Worm (Caenorhabditis elegans) whole organism, early embryonic: ENCODE measurements around the gene F47B8.5.

ENCODE experiments used
- B0310.2 ChIP-seq: sonication (generic microtip); optimal IDR thresholded peaks from 2 replicates; lab custom pipeline; 2016; ENCODE audit warnings: mild to moderate bottlenecking, missing genetic modification characterization, missing compliant biosample characterization
- F13C5.2 ChIP-seq: sonication (generic microtip); optimal IDR thresholded peaks from 2 replicates; lab custom pipeline; 2017; ENCODE audit warnings: mild to moderate bottlenecking, missing genetic modification characterization, inconsistent platforms, missing compliant biosample characterization
- ama-1 ChIP-seq: fragments of 150-350 bp; optimal IDR thresholded peaks from 2 replicates; lab custom pipeline; 2014
- hmg-4 ChIP-seq: fragments of 200-800 bp; sonication (Bioruptor generic); optimal IDR thresholded peaks from 2 replicates; lab custom pipeline; 2018; ENCODE audit warnings: mild to moderate bottlenecking, missing genetic modification characterization, missing compliant biosample characterization
- hnd-1 ChIP-seq: sonication (generic microtip); optimal IDR thresholded peaks from 2 replicates; lab custom pipeline; 2016; ENCODE audit warnings: missing genetic modification characterization, missing compliant biosample characterization
- sea-1 ChIP-seq: fragments of 200-800 bp; sonication (Bioruptor generic); conservative IDR thresholded peaks from 2 replicates; pipeline ENCODE4 v1.3.6; 2022; ENCODE audit warnings: missing genetic modification characterization, missing compliant biosample characterization
- tbx-11 ChIP-seq: fragments of 200-800 bp; sonication (Bioruptor generic); IDR thresholded peaks from 2 replicates; pipeline ENCODE4 v1.3.6; 2022; ENCODE audit warnings: missing genetic modification characterization, missing compliant biosample characterization
- tra-4 ChIP-seq: sonication (generic microtip); optimal IDR thresholded peaks from 2 replicates; lab custom pipeline; 2017; ENCODE audit warnings: missing genetic modification characterization, missing compliant biosample characterization

DNA sequence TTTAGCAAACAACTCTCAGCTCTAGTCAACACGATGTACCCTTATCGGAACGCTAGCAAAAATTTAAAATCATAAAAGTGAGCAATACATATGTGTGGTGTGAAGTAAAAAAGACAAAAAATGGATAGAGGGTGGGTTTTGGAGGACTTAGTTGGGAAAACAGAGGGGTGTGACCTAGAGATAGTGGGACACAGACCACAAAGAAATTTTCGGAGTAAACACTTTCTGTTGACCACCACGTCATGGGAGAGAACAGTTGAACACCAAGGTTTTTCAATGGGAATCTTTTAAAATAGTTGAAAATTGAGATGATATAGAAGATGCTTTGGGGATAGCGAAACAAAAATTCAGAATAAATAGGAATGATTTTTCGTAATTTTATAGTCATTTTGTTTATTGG lies 10.5 kb downstream of the F47B8.5 start:
- no peak for TF ChIP-seq tbx-11
- no peak for TF ChIP-seq hmg-4 (GFP tag; lab: Kevin White, UChicago)
- TF ChIP-seq hnd-1 (tag; lab: Kevin White, UChicago), result no peak
- no peak for TF ChIP-seq B0310.2
- TF ChIP-seq sea-1, result no peak
- no peak for TF ChIP-seq ama-1
- no peak for TF ChIP-seq F13C5.2 (tag; lab: Kevin White, UChicago)
- no peak for TF ChIP-seq tra-4 (tag; lab: Kevin White, UChicago)
